Worm (Caenorhabditis elegans): ENCODE measurements around the gene C25F9.10.

DNA sequence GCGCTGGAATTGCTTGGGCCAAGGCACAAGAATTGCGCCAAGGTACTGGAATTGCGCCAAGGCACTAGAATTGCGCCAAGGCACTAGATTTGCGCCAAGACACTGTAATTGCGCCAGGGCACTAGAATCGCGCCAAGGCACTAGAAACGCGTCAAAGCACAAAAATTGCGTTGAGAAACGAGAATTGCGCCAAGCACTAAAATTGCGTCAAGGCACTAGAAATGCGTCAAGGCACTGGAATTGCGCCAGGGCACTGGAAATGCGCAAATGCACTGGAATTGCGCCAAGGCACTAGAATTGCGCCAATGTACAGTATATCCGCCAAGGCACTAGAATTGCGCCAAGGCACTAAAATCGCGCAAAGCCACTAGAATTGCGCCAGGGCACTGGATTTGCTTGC lies 33.8 kb upstream of the C25F9.10 start:
- no peak for TF ChIP-seq nhr-237 (tag; optimal IDR thresholded peaks at IDR 0.05)
- TF ChIP-seq lin-13 (tag; optimal IDR thresholded peaks at IDR 0.05), result no peak
- no peak for TF ChIP-seq pha-4 (tag; optimal IDR thresholded peaks at IDR 0.05)
- no peak for TF ChIP-seq nhr-12 (tag; optimal IDR thresholded peaks at IDR 0.05)
- no peak for TF ChIP-seq blmp-1 (tag; optimal IDR thresholded peaks at IDR 0.05)
- TF ChIP-seq nhr-76 (tag; optimal IDR thresholded peaks at IDR 0.05), result no peak
- TF ChIP-seq unc-39 (tag; optimal IDR thresholded peaks at IDR 0.05), result no peak
- peak; percentile 13 for TF ChIP-seq sptf-1 (tag; optimal IDR thresholded peaks at IDR 0.05)
- no peak for TF ChIP-seq snpc-4 (tag; optimal IDR thresholded peaks at IDR 0.05)
- no peak for TF ChIP-seq elt-1 (tag; optimal IDR thresholded peaks at IDR 0.05; ENCODE audit: borderline replicate concordance, insufficient read depth)
- TF ChIP-seq mep-1 (tag; optimal IDR thresholded peaks at IDR 0.05), result no peak
